Fruit fly (Drosophila melanogaster) whole organism, pupa: ENCODE measurements around the gene CG15014.

ENCODE experiments used
- CG10348 ChIP-seq: fragments of 200-800 bp; sonication (Bioruptor generic); IDR thresholded peaks from 2 replicates; pipeline ENCODE4 v1.3.6; 2022; ENCODE audit warnings: missing biosample characterization, missing genetic modification characterization
- CG12605 ChIP-seq: fragments of 200-800 bp; sonication (Bioruptor generic); IDR thresholded peaks from 2 replicates; pipeline ENCODE4 v1.3.6; 2022; ENCODE audit warnings: missing biosample characterization, missing genetic modification characterization
- CG15710 ChIP-seq: fragments of 200-800 bp; sonication (Bioruptor generic); optimal IDR thresholded peaks from 2 replicates; lab custom pipeline; 2018; ENCODE audit warnings: missing biosample characterization, mild to moderate bottlenecking, missing genetic modification characterization, moderate library complexity
- CG4496 ChIP-seq: fragments of 200-800 bp; sonication (Bioruptor generic); IDR thresholded peaks from 3 replicates; pipeline ENCODE4 v1.3.6; 2022; ENCODE audit warnings: missing biosample characterization, missing genetic modification characterization
- CG8301 ChIP-seq: fragments of 200-800 bp; sonication (Bioruptor generic); optimal IDR thresholded peaks from 2 replicates; lab custom pipeline; 2018; ENCODE audit warnings: missing biosample characterization, mild to moderate bottlenecking, missing genetic modification characterization
- D1 ChIP-seq: fragments of 200-800 bp; sonication (Bioruptor generic); optimal IDR thresholded peaks from 2 replicates; lab custom pipeline; 2018; ENCODE audit warnings: missing biosample characterization, mild to moderate bottlenecking, missing genetic modification characterization, moderate library complexity
- EcR ChIP-seq: fragments of 200-800 bp; sonication (Bioruptor generic); optimal IDR thresholded peaks from 3 replicates; lab custom pipeline; 2019; ENCODE audit warnings: missing biosample characterization, missing genetic modification characterization, mild to moderate bottlenecking, moderate library complexity, missing genetic modification reagents
- Ets98B ChIP-seq: fragments of 200-800 bp; sonication (Bioruptor generic); IDR thresholded peaks from 2 replicates; pipeline ENCODE4 v1.3.6; 2022; ENCODE audit warnings: missing biosample characterization, missing genetic modification characterization
- Pif1B ChIP-seq: fragments of 200-800 bp; sonication (Bioruptor generic); optimal IDR thresholded peaks from 3 replicates; lab custom pipeline; 2016; ENCODE audit warnings: missing biosample characterization, missing genetic modification characterization
- Snoo ChIP-seq: fragments of 200-800 bp; sonication (Bioruptor generic); optimal IDR thresholded peaks from 3 replicates; lab custom pipeline; 2017; ENCODE audit warnings: missing biosample characterization, mild to moderate bottlenecking, missing genetic modification characterization, inconsistent platforms
- fd96Ca ChIP-seq: fragments of 200-800 bp; sonication (Bioruptor generic); IDR thresholded peaks from 3 replicates; pipeline ENCODE4 v1.3.6; 2022; ENCODE audit warnings: missing biosample characterization, missing genetic modification characterization
- rn ChIP-seq: fragments of 200-800 bp; sonication (Bioruptor generic); IDR thresholded peaks from 2 replicates; pipeline ENCODE4 v1.3.6; 2022; ENCODE audit warnings: missing biosample characterization, missing genetic modification characterization

The CG15014 gene

DNA sequence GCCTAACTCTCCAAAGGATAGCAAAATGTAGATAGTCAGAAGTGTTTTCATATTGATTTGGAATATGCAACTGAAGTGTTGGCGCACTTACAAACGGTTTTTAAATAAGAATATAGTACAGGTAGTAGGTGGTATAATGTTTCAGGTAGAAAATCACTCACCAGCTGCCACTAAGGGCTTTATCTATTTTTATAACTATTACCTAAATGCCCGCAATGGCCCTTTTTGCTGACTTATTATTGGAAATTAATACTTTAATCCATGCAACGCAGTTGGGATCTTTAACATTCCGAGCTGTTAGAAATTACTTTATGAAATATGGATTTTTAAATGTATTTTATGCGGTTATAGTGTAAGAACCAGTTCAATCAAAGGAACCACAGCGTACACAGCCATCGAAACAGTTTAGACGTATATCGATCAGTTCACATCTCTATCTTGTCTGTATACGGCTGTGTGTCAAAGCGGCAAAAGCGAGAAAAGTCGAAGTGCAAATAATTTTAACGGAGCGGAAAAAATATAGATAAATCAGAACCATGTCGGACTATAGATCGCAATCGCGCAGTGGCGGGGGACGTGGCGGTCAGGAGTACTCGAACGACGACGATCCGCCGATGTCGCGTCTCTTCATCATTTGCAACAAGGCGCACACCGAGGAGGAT, 38.5 kb downstream of the CG15014 start, which contains the start of the genes srw and CG1316:
TSS of gene srw (minus strand) at position 51 of the 662 bp plus-strand sequence.
TSS of gene CG1316 (plus strand) at position 424 of the 662 bp plus-strand sequence.
- TF ChIP-seq CG8301 (tag; lab: Kevin White, UChicago) (no peak), CG10348 (GFP tag; lab: Robert Waterston, UW) (no peak), fd96Ca (GFP tag; lab: Robert Waterston, UW) (no peak), CG4496 (GFP tag; lab: Robert Waterston, UW) (peak; percentile 11; the same call in 1 of the 3 replicates), Ets98B (GFP tag; lab: Robert Waterston, UW) (no peak), Snoo (peak; percentile 4)
- TF ChIP-seq, all 21 proteins: peak for 2

DNA sequence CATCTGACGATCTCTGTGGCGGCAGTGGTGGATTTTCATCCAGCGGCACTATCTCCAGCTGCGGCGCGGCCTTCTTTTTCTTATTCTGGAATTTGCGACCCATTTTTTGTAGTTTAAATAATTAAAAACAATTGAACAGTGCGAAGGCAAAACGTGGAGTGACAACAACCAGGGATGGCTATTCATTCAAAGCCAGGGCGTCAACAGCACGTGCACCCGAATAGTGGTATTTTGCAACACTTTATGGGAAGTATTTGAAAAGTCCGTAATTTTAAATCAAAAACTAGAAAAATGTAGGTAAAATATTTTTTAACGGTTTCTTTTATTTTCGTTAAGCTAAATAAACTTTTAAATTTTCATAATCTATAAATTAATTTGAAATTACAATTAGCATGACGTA, 39.4 kb downstream of the CG15014 start, which contains the start of gene CG11583:
TSS of gene CG11583 (minus strand) at position 191 of the 400 bp plus-strand sequence.
- TF ChIP-seq CG4496 (GFP tag; lab: Robert Waterston, UW) (0 out of 3 replicates have a peak, but pooled peaks have one; percentile 31), Ets98B (GFP tag; lab: Robert Waterston, UW) (no peak)

DNA sequence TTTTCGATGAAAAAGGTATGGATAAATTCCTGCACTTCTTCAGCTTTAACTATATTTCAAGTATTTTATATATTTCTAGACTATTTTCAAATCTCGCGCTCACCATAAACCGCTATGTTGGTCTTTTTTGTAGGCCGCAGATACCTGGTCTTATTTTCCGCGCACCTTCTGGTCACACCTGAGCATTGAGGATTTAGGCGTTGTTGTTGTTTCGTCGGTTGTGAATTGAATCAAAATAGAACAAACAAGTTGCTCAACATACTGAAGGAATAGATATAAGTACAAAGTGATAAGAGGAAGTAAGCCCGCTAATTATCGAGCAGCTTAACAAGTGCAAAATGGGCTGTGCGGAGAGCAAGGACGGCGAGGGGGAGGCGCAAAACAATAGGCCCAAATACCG, 44.3 kb downstream of the CG15014 start, which contains the start of gene Ctl1:
TSS of gene Ctl1 (plus strand) at position 167 of the 400 bp plus-strand sequence.
- TF ChIP-seq CG10348 (GFP tag; lab: Robert Waterston, UW) (no peak), CG4496 (GFP tag; lab: Robert Waterston, UW) (no peak), CG15710 (tag; lab: Kevin White, UChicago) (no peak), Ets98B (GFP tag; lab: Robert Waterston, UW) (no peak), CG8301 (tag; lab: Kevin White, UChicago) (no peak), D1 (tag; lab: Kevin White, UChicago) (no peak), fd96Ca (GFP tag; lab: Robert Waterston, UW) (no peak), CG12605 (GFP tag; lab: Robert Waterston, UW) (no peak)
- TF ChIP-seq, all 21 proteins: peak for 0

DNA sequence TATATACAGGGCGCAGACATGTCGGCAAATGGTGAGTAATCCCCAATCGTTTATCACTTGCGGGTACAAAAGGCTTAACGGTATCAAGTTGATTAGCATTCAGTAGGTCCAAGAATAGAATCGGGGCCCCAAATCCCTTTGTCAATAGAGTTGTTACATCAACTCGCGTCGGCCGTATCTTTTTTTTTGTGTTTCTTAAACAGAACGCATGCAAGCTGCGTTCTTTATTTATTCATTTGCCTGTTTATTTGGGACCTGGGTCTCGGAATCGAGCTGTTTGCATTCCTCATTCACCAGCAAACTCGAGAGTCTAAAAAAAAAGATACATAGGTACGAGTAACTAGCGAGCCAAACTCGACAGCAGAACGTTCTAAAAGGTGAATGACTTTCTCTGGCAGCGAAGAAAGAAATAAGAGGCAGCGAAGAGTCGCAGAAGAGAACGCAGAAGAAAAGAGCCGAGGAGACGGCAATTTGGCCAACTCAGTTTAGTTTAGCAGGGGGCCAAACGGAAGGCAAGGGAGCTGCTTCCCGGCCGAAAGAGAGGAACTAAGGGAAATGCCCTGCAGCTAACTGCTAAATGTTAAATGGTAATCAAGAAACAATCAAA, 49.8 kb downstream of the CG15014 start:
- TF ChIP-seq Pif1B (GFP tag; lab: Kevin White, UChicago) (no peak), CG4496 (GFP tag; lab: Robert Waterston, UW) (no peak), EcR (GFP tag; lab: Kevin White, UChicago) (peak; percentile 91), rn (no peak)
